Fruit fly (Drosophila melanogaster): ENCODE data around the gene ppan.

ppan gene

DNA sequence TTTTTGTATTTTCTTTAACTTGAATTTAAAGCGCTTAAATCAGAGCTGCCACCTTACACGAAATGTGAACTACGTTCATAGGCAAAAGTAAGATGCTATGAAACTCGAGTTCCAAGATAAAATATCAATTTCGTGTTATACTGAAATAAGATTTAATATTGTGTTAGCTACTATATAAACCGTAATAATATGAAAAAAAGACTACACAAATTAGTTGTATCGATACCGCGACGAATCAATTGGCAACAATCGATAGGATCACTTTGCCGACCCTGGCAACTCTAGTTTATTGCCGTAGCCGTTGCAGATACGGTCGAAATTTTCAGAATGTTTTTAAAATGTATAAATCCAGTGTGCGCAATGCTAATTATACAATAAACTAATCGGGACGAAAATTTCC lies 24.4 kb downstream of the ppan start, which contains the start of gene SNF4Agamma (continued):
- TF ChIP-seq CG10431 (GFP tag; optimal IDR thresholded peaks at IDR 0.05) (no peak), CG7963 (GFP tag; IDR thresholded peaks at IDR 0.05; ENCODE audit: partially characterized antibody) (no peak), hkb (optimal IDR thresholded peaks at IDR 0.05) (no peak), hkb (GFP tag; IDR thresholded peaks at IDR 0.05) (no peak), CG9932 (GFP tag; IDR thresholded peaks at IDR 0.05) (peak; percentile 56; the same call in 1 of the 2 replicates), CG9215 (GFP tag; IDR thresholded peaks at IDR 0.05) (no peak), Taf1 (GFP tag; IDR thresholded peaks at IDR 0.05) (no peak), slbo (GFP tag; IDR thresholded peaks at IDR 0.05) (peak; percentile 43; the same call in 1 of the 2 replicates), lilli (GFP tag; optimal IDR thresholded peaks at IDR 0.05) (peak; percentile 48), CG15696 (tag; optimal IDR thresholded peaks at IDR 0.05) (no peak), chinmo (GFP tag; IDR thresholded peaks at IDR 0.05; ENCODE audit: partially characterized antibody) (0 out of 4 replicates have a peak, but pooled peaks have one; percentile 66), maf-S (GFP tag; optimal IDR thresholded peaks at IDR 0.05) (peak; percentile 9), Rx (GFP tag; IDR thresholded peaks at IDR 0.05) (no peak), da (GFP tag; optimal IDR thresholded peaks at IDR 0.05) (no peak), ATbp (GFP tag; optimal IDR thresholded peaks at IDR 0.05) (no peak), ewg (GFP tag; optimal IDR thresholded peaks at IDR 0.05) (no peak), CG15601 (tag; optimal IDR thresholded peaks at IDR 0.05) (peak; percentile 39), fru (optimal IDR thresholded peaks at IDR 0.05) (no peak), D (optimal IDR thresholded peaks at IDR 0.05) (no peak), D (GFP tag; optimal IDR thresholded peaks at IDR 0.05) (no peak), Hsf (GFP tag; optimal IDR thresholded peaks at IDR 0.05) (peak; percentile 4), CG9609 (GFP tag; optimal IDR thresholded peaks at IDR 0.05) (peak; percentile 24), CG3726 (GFP tag; IDR thresholded peaks at IDR 0.05) (no peak), fu2 (GFP tag; optimal IDR thresholded peaks at IDR 0.05) (no peak), danr (GFP tag; IDR thresholded peaks at IDR 0.05) (no peak), Myb (GFP tag; optimal IDR thresholded peaks at IDR 0.05) (peak; percentile 80), ato (GFP tag; IDR thresholded peaks at IDR 0.05; ENCODE audit: partially characterized antibody) (peak; percentile 9; the same call in 1 of the 2 replicates), CG12236 (GFP tag; optimal IDR thresholded peaks at IDR 0.05) (no peak), cwo (GFP tag; optimal IDR thresholded peaks at IDR 0.05) (no peak), grn (GFP tag; optimal IDR thresholded peaks at IDR 0.05) (peak; percentile 3), bcd (GFP tag; optimal IDR thresholded peaks at IDR 0.05) (no peak), Hmx (GFP tag; optimal IDR thresholded peaks at IDR 0.05) (no peak), CG4707 (GFP tag; optimal IDR thresholded peaks at IDR 0.05) (no peak), CG3847 (GFP tag; IDR thresholded peaks at IDR 0.05) (peak; percentile 73), H2.0 (GFP tag; IDR thresholded peaks at IDR 0.05) (no peak), vfl (GFP tag; optimal IDR thresholded peaks at IDR 0.05) (peak; percentile 15), CG4282 (GFP tag; optimal IDR thresholded peaks at IDR 0.05) (no peak), Meics (GFP tag; optimal IDR thresholded peaks at IDR 0.05) (no peak), Dfd (GFP tag; optimal IDR thresholded peaks at IDR 0.05) (no peak), pan (optimal IDR thresholded peaks at IDR 0.05) (no peak), pan (GFP tag; optimal IDR thresholded peaks at IDR 0.05 in 1 of 2, IDR thresholded peaks at IDR 0.05 in 1 of 2) (peak in 1 of 2 experiments; percentile 31), CG12299 (tag; optimal IDR thresholded peaks at IDR 0.05) (peak; percentile 57), CkIIα-i1 (GFP tag; IDR thresholded peaks at IDR 0.05) (no peak), CG11723 (GFP tag; optimal IDR thresholded peaks at IDR 0.05) (no peak), sens (GFP tag) (peak; percentile 90), Abd-B (GFP tag; optimal IDR thresholded peaks at IDR 0.05) (peak; percentile 70), CG18619 (GFP tag; optimal IDR thresholded peaks at IDR 0.05) (no peak), lbe (GFP tag; optimal IDR thresholded peaks at IDR 0.05) (no peak), MBD-R2 (GFP tag; IDR thresholded peaks at IDR 0.05) (peak; percentile 36; the same call in 1 of the 2 replicates), stwl (tag; optimal IDR thresholded peaks at IDR 0.05) (peak; percentile 84), unc-4 (GFP tag; IDR thresholded peaks at IDR 0.05; ENCODE audit: partially characterized antibody) (peak; percentile 78), row (GFP tag; IDR thresholded peaks at IDR 0.05) (peak; percentile 81), CG6254 (GFP tag; optimal IDR thresholded peaks at IDR 0.05) (no peak)
